Fruit fly (Drosophila melanogaster): ENCODE data around the gene sowah.
A peak's percentile ranks its signal among the peaks of the same experiment; 100 is the strongest.

- TF ChIP-seq fru (GFP tag; optimal IDR thresholded peaks at IDR 0.05), result no peak
- TF ChIP-seq woc (GFP tag; optimal IDR thresholded peaks at IDR 0.05), result no peak
- no peak for TF ChIP-seq sv (GFP tag; optimal IDR thresholded peaks at IDR 0.05)
- TF ChIP-seq jim (GFP tag; optimal IDR thresholded peaks at IDR 0.05), result no peak
- no peak for TF ChIP-seq Sp1 (GFP tag; optimal IDR thresholded peaks at IDR 0.05)
- no peak for TF ChIP-seq GATAd (GFP tag; optimal IDR thresholded peaks at IDR 0.05)
- TF ChIP-seq Dfd (GFP tag; optimal IDR thresholded peaks at IDR 0.05), result no peak
- no peak for TF ChIP-seq psq (GFP tag; optimal IDR thresholded peaks at IDR 0.05)
- TF ChIP-seq Vsx2 (GFP tag; optimal IDR thresholded peaks at IDR 0.05; ENCODE audit: partially characterized antibody), result no peak
- TF ChIP-seq rgr (GFP tag; optimal IDR thresholded peaks at IDR 0.05), result peak; percentile 3
- no peak for TF ChIP-seq Hnf4 (GFP tag; optimal IDR thresholded peaks at IDR 0.05)
These were observed 17.7 kb upstream of the sowah start for dm6 chr3L:12589972-12590606.
